Fruit fly (Drosophila melanogaster) whole organism, wandering third instar larva: Measurements from ENCODE around the gene snRNP-U1-C.

ENCODE experiments used
- HLH106 ChIP-seq: fragments of 200-800 bp; optimal IDR thresholded peaks from 3 replicates; lab custom pipeline; 2019; ENCODE audit warnings: missing biosample characterization, mild to moderate bottlenecking, missing genetic modification characterization, moderate library complexity
- Hnf4 ChIP-seq: fragments of 200-800 bp; sonication (Bioruptor generic); optimal IDR thresholded peaks from 2 replicates; lab custom pipeline; 2016; ENCODE audit warnings: missing biosample characterization, mild to moderate bottlenecking, missing genetic modification characterization
- br ChIP-seq: fragments of 200-800 bp; sonication (Bioruptor generic); optimal IDR thresholded peaks from 2 replicates; lab custom pipeline; 2016; ENCODE audit warnings: missing biosample characterization, missing genetic modification characterization
- dsf ChIP-seq: sonication (Bioruptor generic); optimal IDR thresholded peaks from 2 replicates; lab custom pipeline; 2016; ENCODE audit warnings: missing biosample characterization, missing genetic modification characterization, borderline replicate concordance
- ey ChIP-seq: fragments of 200-800 bp; sonication (Bioruptor generic); optimal IDR thresholded peaks from 2 replicates; lab custom pipeline; 2016; ENCODE audit warnings: missing biosample characterization, missing genetic modification characterization
- foxo ChIP-seq, 2 experiments: fragments of 200-800 bp; sonication (Bioruptor generic); optimal IDR thresholded peaks; 2 replicates in 1 of 2; 3 replicates in 1 of 2; lab custom pipeline; 2016 to 2017; ENCODE audit warnings: missing biosample characterization in 2 of 2, missing genetic modification characterization in 2 of 2
- h ChIP-seq: fragments of 200-800 bp; sonication (Bioruptor generic); optimal IDR thresholded peaks from 3 replicates; lab custom pipeline; 2016; ENCODE audit warnings: missing biosample characterization, mild to moderate bottlenecking, missing genetic modification characterization
- pan ChIP-seq: fragments of >200 bp; optimal IDR thresholded peaks from 2 replicates; lab custom pipeline; 2017
- psq ChIP-seq: fragments of 200-800 bp; sonication (Bioruptor generic); optimal IDR thresholded peaks from 3 replicates; lab custom pipeline; 2017; ENCODE audit warnings: missing biosample characterization, mild to moderate bottlenecking, missing genetic modification characterization, moderate library complexity

DNA sequence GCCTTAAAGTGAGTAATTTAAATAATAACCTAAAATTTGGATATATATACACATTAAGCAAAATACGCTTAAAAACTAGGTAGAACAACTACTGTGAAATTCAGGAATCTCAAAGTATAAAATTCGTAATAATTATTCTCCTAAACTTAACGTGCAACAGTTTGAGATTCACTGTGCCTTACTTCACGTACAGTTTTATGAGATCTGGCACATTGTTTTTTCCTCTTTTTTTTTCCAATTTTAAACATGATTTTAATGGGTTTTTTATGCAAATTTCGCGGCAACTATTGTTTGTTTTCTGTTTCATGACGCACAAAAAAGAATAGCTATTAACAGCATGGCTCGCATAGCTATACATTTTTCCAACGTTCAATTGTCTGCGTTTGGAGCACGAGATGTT lies 28.4 kb upstream of the snRNP-U1-C start:
- TF ChIP-seq HLH106 (tag; lab: Kevin White, UChicago) (no peak), br (no peak), dsf (GFP tag; lab: Kevin White, UChicago) (no peak), foxo (GFP tag; optimal IDR thresholded peaks at IDR 0.05; lab: Kevin White, UChicago) (no peak), psq (GFP tag; lab: Kevin White, UChicago) (no peak), pan (lab: Kevin White, UChicago) (no peak), ey (GFP tag; lab: Kevin White, UChicago) (no peak), h (GFP tag; lab: Kevin White, UChicago) (no peak), Hnf4 (GFP tag; lab: Kevin White, UChicago) (no peak)
